Fruit fly (Drosophila melanogaster) whole organism, adult: Measurements from ENCODE around the gene kumpel.

Experiments used
- CG5204 ChIP-seq: fragments of 200-800 bp; sonication (Bioruptor generic); optimal IDR thresholded peaks from 2 replicates; lab custom pipeline; 2016; ENCODE audit warnings: missing biosample characterization, missing genetic modification characterization
- CG7045 ChIP-seq: fragments of 200-800 bp; sonication (Bioruptor generic); optimal IDR thresholded peaks from 2 replicates; lab custom pipeline; 2017; ENCODE audit warnings: missing biosample characterization, mild to moderate bottlenecking, missing genetic modification characterization
- Crg-1 ChIP-seq: fragments of 200-800 bp; sonication (Bioruptor generic); optimal IDR thresholded peaks from 2 replicates; lab custom pipeline; 2016; ENCODE audit warnings: missing biosample characterization, missing genetic modification characterization
- bab1 ChIP-seq: fragments of 200-800 bp; sonication (Bioruptor generic); optimal IDR thresholded peaks from 3 replicates; lab custom pipeline; 2019; ENCODE audit warnings: missing biosample characterization, mild to moderate bottlenecking, missing genetic modification characterization, moderate library complexity
- cnc ChIP-seq, 2 experiments: fragments of >200 bp; optimal IDR thresholded peaks; 2 replicates each; lab custom pipeline; 2017
- kay ChIP-seq: fragments of 200-800 bp; sonication (Bioruptor generic); peaks from one replicate; lab custom pipeline; 2016; ENCODE audit warnings: missing biosample characterization, missing genetic modification characterization, borderline replicate concordance
- pad ChIP-seq: fragments of 200-800 bp; sonication (Bioruptor generic); optimal IDR thresholded peaks from 3 replicates; lab custom pipeline; 2017; ENCODE audit warnings: missing biosample characterization, missing genetic modification characterization, mild to moderate bottlenecking, moderate library complexity, missing genetic modification reagents
- tj ChIP-seq: fragments of 200-800 bp; sonication (Bioruptor generic); optimal IDR thresholded peaks from 3 replicates; lab custom pipeline; 2017; ENCODE audit warnings: missing biosample characterization, mild to moderate bottlenecking, missing genetic modification characterization, moderate library complexity

DNA sequence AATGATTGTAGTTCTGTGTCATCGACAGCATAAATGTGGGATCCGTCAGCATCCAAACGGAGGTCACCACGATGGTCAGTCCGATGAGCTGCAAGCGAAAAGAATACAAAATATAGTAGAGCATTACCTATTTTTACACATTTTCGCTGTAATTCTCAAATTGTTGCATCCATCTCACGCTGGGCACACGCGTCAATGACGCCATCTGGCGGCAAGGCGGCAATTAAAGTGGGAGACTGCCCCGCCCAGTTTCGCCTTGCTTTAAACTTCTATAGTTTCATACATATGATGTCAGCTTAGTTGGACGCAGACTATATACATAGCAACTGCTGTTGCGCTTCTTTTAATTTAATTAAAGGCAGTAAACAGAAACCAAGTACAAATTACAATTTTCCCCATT, 30.2 kb upstream of the kumpel start:
- no peak for TF ChIP-seq pad (GFP tag; lab: Kevin White, UChicago)
- TF ChIP-seq CG5204: no peak
- TF ChIP-seq Crg-1 (GFP tag; lab: Kevin White, UChicago): no peak
- no peak for TF ChIP-seq cnc (optimal IDR thresholded peaks at IDR 0.05; lab: Kevin White, UChicago)
- TF ChIP-seq kay (GFP tag; lab: Kevin White, UChicago): no peak
- TF ChIP-seq bab1: no peak
- TF ChIP-seq tj: no peak
- no peak for TF ChIP-seq CG7045 (GFP tag; lab: Kevin White, UChicago)
